Worm (Caenorhabditis elegans): Measurements from ENCODE around the gene cyk-4.

ce11 chrIII:13735008-13735407 lies 36.0 kb downstream of the cyk-4 start, which contains the start of gene W06F12.3:
- TF ChIP-seq flt-1 (GFP tag; IDR thresholded peaks at IDR 0.05) = no peak
- TF ChIP-seq klf-2 (GFP tag; conservative IDR thresholded peaks at IDR 0.05) = no peak

All from whole organism, midembryonic.